Worm (Caenorhabditis elegans) whole organism, early embryonic: ENCODE measurements around the gene C05C10.3.

Experiments used
- B0310.2 ChIP-seq: sonication (generic microtip); optimal IDR thresholded peaks from 2 replicates; lab custom pipeline; 2016; ENCODE audit warnings: mild to moderate bottlenecking, missing genetic modification characterization, missing compliant biosample characterization
- F13C5.2 ChIP-seq: sonication (generic microtip); optimal IDR thresholded peaks from 2 replicates; lab custom pipeline; 2017; ENCODE audit warnings: mild to moderate bottlenecking, missing genetic modification characterization, inconsistent platforms, missing compliant biosample characterization
- aly-1 ChIP-seq: sonication (generic microtip); optimal IDR thresholded peaks from 2 replicates; lab custom pipeline; 2016; ENCODE audit warnings: missing genetic modification characterization, missing compliant biosample characterization
- ama-1 ChIP-seq: fragments of 150-350 bp; optimal IDR thresholded peaks from 2 replicates; lab custom pipeline; 2014
- ceh-13 ChIP-seq: fragments of 200-800 bp; sonication (Bioruptor generic); optimal IDR thresholded peaks from 2 replicates; lab custom pipeline; 2018; ENCODE audit warnings: mild to moderate bottlenecking, missing genetic modification characterization, missing compliant biosample characterization
- ceh-36 ChIP-seq: sonication (generic microtip); optimal IDR thresholded peaks from 2 replicates; lab custom pipeline; 2016; ENCODE audit warnings: missing genetic modification characterization, inconsistent platforms, missing compliant biosample characterization
- ets-7 ChIP-seq: sonication (generic microtip); optimal IDR thresholded peaks from 2 replicates; lab custom pipeline; 2016; ENCODE audit warnings: missing genotype, missing genetic modification characterization, missing compliant biosample characterization
- flt-1 ChIP-seq: fragments of 200-800 bp; sonication (Bioruptor generic); IDR thresholded peaks from 2 replicates; pipeline ENCODE4 v1.3.6; 2022; ENCODE audit warnings: missing genetic modification characterization, missing compliant biosample characterization
- hmbx-1 ChIP-seq: sonication (generic microtip); optimal IDR thresholded peaks from 2 replicates; lab custom pipeline; 2016; ENCODE audit warnings: mild to moderate bottlenecking, missing genetic modification characterization, missing compliant biosample characterization
- hmg-4 ChIP-seq: fragments of 200-800 bp; sonication (Bioruptor generic); optimal IDR thresholded peaks from 2 replicates; lab custom pipeline; 2018; ENCODE audit warnings: mild to moderate bottlenecking, missing genetic modification characterization, missing compliant biosample characterization
- hnd-1 ChIP-seq: sonication (generic microtip); optimal IDR thresholded peaks from 2 replicates; lab custom pipeline; 2016; ENCODE audit warnings: missing genetic modification characterization, missing compliant biosample characterization
- pes-1 ChIP-seq: fragments of 200-800 bp; sonication (Bioruptor generic); IDR thresholded peaks from 2 replicates; pipeline ENCODE4 v1.3.6; 2022; ENCODE audit warnings: missing genetic modification reagents, missing genetic modification characterization, missing compliant biosample characterization
- scrt-1 ChIP-seq: fragments of 200-800 bp; sonication (Bioruptor generic); IDR thresholded peaks from 2 replicates; pipeline ENCODE4 v1.3.6; 2022; ENCODE audit warnings: missing genetic modification characterization, missing compliant biosample characterization
- sea-1 ChIP-seq: fragments of 200-800 bp; sonication (Bioruptor generic); conservative IDR thresholded peaks from 2 replicates; pipeline ENCODE4 v1.3.6; 2022; ENCODE audit warnings: missing genetic modification characterization, missing compliant biosample characterization
- tbx-11 ChIP-seq: fragments of 200-800 bp; sonication (Bioruptor generic); IDR thresholded peaks from 2 replicates; pipeline ENCODE4 v1.3.6; 2022; ENCODE audit warnings: missing genetic modification characterization, missing compliant biosample characterization
- tbx-37 ChIP-seq: fragments of 200-800 bp; sonication (Bioruptor generic); conservative IDR thresholded peaks from 2 replicates; pipeline ENCODE4 v1.3.6; 2022; ENCODE audit warnings: missing genetic modification reagents, missing genetic modification characterization, missing compliant biosample characterization
- tra-4 ChIP-seq: sonication (generic microtip); optimal IDR thresholded peaks from 2 replicates; lab custom pipeline; 2017; ENCODE audit warnings: missing genetic modification characterization, missing compliant biosample characterization

The C05C10.3 gene

ce11 chrII:9894435-9894834, 42.3 kb downstream of the C05C10.3 start, which contains the start of gene F26C11.1:
F26C11.1 (plus strand) TSS chrII:9894735.
- no peak for TF ChIP-seq ceh-36 (tag; lab: Kevin White, UChicago)
- no peak for TF ChIP-seq flt-1 (GFP tag; lab: Robert Waterston, UW)
- no peak for TF ChIP-seq ets-7 (tag; lab: Kevin White, UChicago)
- no peak for TF ChIP-seq pes-1 (GFP tag; lab: Robert Waterston, UW)
- TF ChIP-seq hmbx-1 (tag; lab: Kevin White, UChicago): no peak
- no peak for TF ChIP-seq ama-1 (lab: Kevin White, UChicago)
- TF ChIP-seq tra-4 (tag; lab: Kevin White, UChicago): no peak

- no peak for TF ChIP-seq hmg-4 (GFP tag; lab: Kevin White, UChicago)
- TF ChIP-seq scrt-1 (GFP tag; lab: Robert Waterston, UW): no peak
- TF ChIP-seq tbx-11 (GFP tag; lab: Robert Waterston, UW): no peak
- TF ChIP-seq hnd-1 (tag; lab: Kevin White, UChicago): no peak
- TF ChIP-seq aly-1 (tag; lab: Kevin White, UChicago): no peak
- TF ChIP-seq hmbx-1 (tag; lab: Kevin White, UChicago): no peak
- TF ChIP-seq tra-4 (tag; lab: Kevin White, UChicago): no peak
- no peak for TF ChIP-seq flt-1 (GFP tag; lab: Robert Waterston, UW)
- no peak for TF ChIP-seq ceh-36 (tag; lab: Kevin White, UChicago)
- TF ChIP-seq tbx-37: no peak
- TF ChIP-seq ama-1 (lab: Kevin White, UChicago): no peak
- TF ChIP-seq sea-1: no peak
- no peak for TF ChIP-seq ets-7 (tag; lab: Kevin White, UChicago)
- TF ChIP-seq ceh-13 (GFP tag; lab: Kevin White, UChicago): no peak
- no peak for TF ChIP-seq pes-1 (GFP tag; lab: Robert Waterston, UW)
- TF ChIP-seq B0310.2 (tag; lab: Kevin White, UChicago): no peak
- TF ChIP-seq F13C5.2 (tag; lab: Kevin White, UChicago): no peak
Measured at ce11 chrII:9892409-9892808, 44.3 kb downstream of the C05C10.3 start, which contains the start of gene C08H9.16. C08H9.16 (plus strand) TSS chrII:9892778.

ce11 chrII:9891823-9892222, 44.9 kb downstream of the C05C10.3 start:
- TF ChIP-seq hmg-4 (GFP tag; lab: Kevin White, UChicago) (no peak), ceh-36 (tag; lab: Kevin White, UChicago) (no peak), ets-7 (tag; lab: Kevin White, UChicago) (no peak), scrt-1 (GFP tag; lab: Robert Waterston, UW) (no peak), tbx-37 (no peak), F13C5.2 (tag; lab: Kevin White, UChicago) (no peak), ceh-13 (GFP tag; lab: Kevin White, UChicago) (no peak), tbx-11 (GFP tag; lab: Robert Waterston, UW) (no peak), ama-1 (lab: Kevin White, UChicago) (no peak), sea-1 (no peak), hnd-1 (tag; lab: Kevin White, UChicago) (no peak), hmbx-1 (tag; lab: Kevin White, UChicago) (no peak), flt-1 (GFP tag; lab: Robert Waterston, UW) (no peak), aly-1 (tag; lab: Kevin White, UChicago) (no peak), B0310.2 (tag; lab: Kevin White, UChicago) (no peak), pes-1 (GFP tag; lab: Robert Waterston, UW) (no peak)

- no peak; the same call in 1 of the 2 replicates for TF ChIP-seq pes-1 (GFP tag; lab: Robert Waterston, UW)
Measured at ce11 chrII:9891031-9891689, 45.5 kb downstream of the C05C10.3 start, which contains the start of gene vgln-1. vgln-1 (minus strand) TSS chrII:9891081.

- no peak for TF ChIP-seq ceh-13 (GFP tag; lab: Kevin White, UChicago)
- no peak for TF ChIP-seq flt-1 (GFP tag; lab: Robert Waterston, UW)
Measured at ce11 chrII:9888549-9888948, 48.1 kb downstream of the C05C10.3 start.

- TF ChIP-seq flt-1 (GFP tag; lab: Robert Waterston, UW) (no peak), tbx-11 (GFP tag; lab: Robert Waterston, UW) (no peak)
Measured at ce11 chrII:9886216-9886615, 50.5 kb downstream of the C05C10.3 start, which contains the start of gene algn-8. algn-8 (minus strand) TSS chrII:9886442.
